Worm (Caenorhabditis elegans): ENCODE results near the gene ZK1251.3.

ce11 chrIV:9717844-9718243 is 34.4 kb downstream of the ZK1251.3 start:
- TF ChIP-seq lin-15B (tag; optimal IDR thresholded peaks at IDR 0.05): no peak
- TF ChIP-seq zag-1 (tag; optimal IDR thresholded peaks at IDR 0.05): no peak
- TF ChIP-seq mxl-2 (GFP tag; conservative IDR thresholded peaks at IDR 0.05): no peak
- no peak for TF ChIP-seq daf-12 (tag; optimal IDR thresholded peaks at IDR 0.05)
- TF ChIP-seq unc-62 (GFP tag; optimal IDR thresholded peaks at IDR 0.05 in 1 of 2): peak in 1 of 2 experiments; percentile 16
- no peak for TF ChIP-seq unc-62 (tag; optimal IDR thresholded peaks at IDR 0.05)
- no peak for TF ChIP-seq T26A8.4 (GFP tag; IDR thresholded peaks at IDR 0.05)
- TF ChIP-seq fos-1 (tag; optimal IDR thresholded peaks at IDR 0.05): no peak
- no peak for TF ChIP-seq nhr-76 (tag; optimal IDR thresholded peaks at IDR 0.05)
- no peak for TF ChIP-seq aly-2 (tag; optimal IDR thresholded peaks at IDR 0.05)
- no peak for TF ChIP-seq skn-1 (tag; optimal IDR thresholded peaks at IDR 0.05)
- TF ChIP-seq snpc-1.2 (GFP tag; IDR thresholded peaks at IDR 0.05): no peak
- no peak for TF ChIP-seq D1046.2 (GFP tag; IDR thresholded peaks at IDR 0.05)
- TF ChIP-seq zip-2 (tag; optimal IDR thresholded peaks at IDR 0.05): no peak
- no peak for TF ChIP-seq nhr-237 (tag; optimal IDR thresholded peaks at IDR 0.05)

Measured in whole organism, L4 larva.